Worm (Caenorhabditis elegans) whole organism, L3 larva: ENCODE results near the gene srx-80.
A peak's percentile ranks its signal among the peaks of the same experiment; 100 is the strongest.

ENCODE experiments used
- ZK546.5 ChIP-seq: sonication (generic microtip); optimal IDR thresholded peaks from 2 replicates; lab custom pipeline; 2017; ENCODE audit warnings: missing biosample characterization, missing genetic modification characterization
- ama-1 ChIP-seq: fragments of 150-350 bp; optimal IDR thresholded peaks from 2 replicates; lab custom pipeline; 2018
- ceh-16 ChIP-seq: sonication (generic microtip); optimal IDR thresholded peaks from 2 replicates; lab custom pipeline; 2017; ENCODE audit warnings: missing biosample characterization, missing genetic modification characterization
- ceh-82 ChIP-seq: fragments of 150-350 bp; optimal IDR thresholded peaks from 2 replicates; lab custom pipeline; 2014; ENCODE audit warnings: missing biosample characterization, missing genetic modification characterization
- daf-12 ChIP-seq: fragments of 150-350 bp; optimal IDR thresholded peaks from 2 replicates; lab custom pipeline; 2014; ENCODE audit warnings: missing biosample characterization, missing genetic modification reagents, missing genetic modification characterization
- egl-5 ChIP-seq: fragments of 150-350 bp; optimal IDR thresholded peaks from 2 replicates; lab custom pipeline; 2017; ENCODE audit warnings: missing biosample characterization, missing genetic modification reagents, missing genetic modification characterization, inconsistent platforms
- elt-1 ChIP-seq: fragments of 150-350 bp; optimal IDR thresholded peaks from 2 replicates; lab custom pipeline; 2014; ENCODE audit warnings: missing biosample characterization, missing genetic modification characterization
- elt-2 ChIP-seq: sonication (generic microtip); optimal IDR thresholded peaks from 2 replicates; lab custom pipeline; 2016; ENCODE audit warnings: missing genetic modification reagents, mild to moderate bottlenecking, missing genetic modification characterization, missing compliant biosample characterization
- elt-3 ChIP-seq, 3 experiments: fragments of 150-350 bp in 1 of 3; sonication (generic microtip) in 2 of 3; optimal IDR thresholded peaks; 2 replicates in 2 of 3; 4 replicates in 1 of 3; lab custom pipeline; 2014 to 2017; ENCODE audit warnings: missing biosample characterization in 3 of 3, missing genetic modification characterization in 3 of 3
- eor-1 ChIP-seq, 2 experiments: fragments of 150-350 bp; optimal IDR thresholded peaks; 2 replicates each; lab custom pipeline; 2014 to 2018; ENCODE audit warnings: missing biosample characterization in 2 of 2, missing genetic modification characterization in 2 of 2
- fkh-10 ChIP-seq: sonication (generic microtip); optimal IDR thresholded peaks from 2 replicates; lab custom pipeline; 2017; ENCODE audit warnings: missing biosample characterization, missing genetic modification reagents, missing genetic modification characterization
- fos-1 ChIP-seq: fragments of 150-350 bp; optimal IDR thresholded peaks from 2 replicates; lab custom pipeline; 2014; ENCODE audit warnings: missing biosample characterization, missing genetic modification characterization
- hmg-11 ChIP-seq: sonication (generic microtip); optimal IDR thresholded peaks from 2 replicates; lab custom pipeline; 2016; ENCODE audit warnings: missing genetic modification characterization, missing compliant biosample characterization
- jun-1 ChIP-seq: fragments of 150-350 bp; optimal IDR thresholded peaks from 2 replicates; lab custom pipeline; 2014; ENCODE audit warnings: missing biosample characterization, missing genetic modification reagents, missing genetic modification characterization
- lin-15B ChIP-seq: fragments of 150-350 bp; optimal IDR thresholded peaks from 2 replicates; lab custom pipeline; 2014; ENCODE audit warnings: missing biosample characterization, missing genetic modification characterization
- lin-39 ChIP-seq: fragments of 150-350 bp; optimal IDR thresholded peaks from 2 replicates; lab custom pipeline; 2018; ENCODE audit warnings: missing biosample characterization, missing genetic modification reagents, missing genetic modification characterization
- lsy-12 ChIP-seq: sonication (generic microtip); optimal IDR thresholded peaks from 2 replicates; lab custom pipeline; 2016; ENCODE audit warnings: mild to moderate bottlenecking, missing genetic modification characterization, missing compliant biosample characterization
- mdl-1 ChIP-seq: fragments of 150-350 bp; optimal IDR thresholded peaks from 2 replicates; lab custom pipeline; 2014; ENCODE audit warnings: missing biosample characterization, missing genetic modification characterization
- mml-1 ChIP-seq: fragments of 150-350 bp; sonication (generic microtip); optimal IDR thresholded peaks from 3 replicates; lab custom pipeline; 2014; ENCODE audit warnings: missing biosample characterization, missing genetic modification characterization
- nfya-1 ChIP-seq: sonication (generic microtip); optimal IDR thresholded peaks from 2 replicates; lab custom pipeline; 2017; ENCODE audit warnings: missing genetic modification characterization, mild to moderate bottlenecking, missing compliant biosample characterization, antibody characterized with exemption, moderate library complexity; ENCODE audit not compliant: insufficient read depth
- nhr-11 ChIP-seq: fragments of 150-350 bp; optimal IDR thresholded peaks from 2 replicates; lab custom pipeline; 2014; ENCODE audit warnings: missing biosample characterization, missing genetic modification characterization
- nhr-12 ChIP-seq: fragments of 150-350 bp; optimal IDR thresholded peaks from 2 replicates; lab custom pipeline; 2014; ENCODE audit warnings: missing biosample characterization, missing genetic modification characterization
- nhr-25 ChIP-seq: sonication (generic microtip); optimal IDR thresholded peaks from 2 replicates; lab custom pipeline; 2017; ENCODE audit warnings: missing biosample characterization, missing genetic modification characterization
- nhr-28 ChIP-seq: fragments of 150-350 bp; optimal IDR thresholded peaks from 2 replicates; lab custom pipeline; 2014; ENCODE audit warnings: missing biosample characterization, missing genetic modification characterization
- nhr-43 ChIP-seq: sonication (generic microtip); optimal IDR thresholded peaks from 2 replicates; lab custom pipeline; 2016; ENCODE audit warnings: mild to moderate bottlenecking, missing genetic modification characterization, missing compliant biosample characterization; ENCODE audit not compliant: poor library complexity, severe bottlenecking
- nhr-67 ChIP-seq: fragments of 150-350 bp; optimal IDR thresholded peaks from 2 replicates; lab custom pipeline; 2014; ENCODE audit warnings: missing biosample characterization, missing genetic modification characterization
- nhr-76 ChIP-seq: fragments of 150-350 bp; sonication (generic microtip); optimal IDR thresholded peaks from 5 replicates; lab custom pipeline; 2014; ENCODE audit warnings: missing biosample characterization, missing genetic modification characterization
- pha-4 ChIP-seq: fragments of 150-350 bp; optimal IDR thresholded peaks from 2 replicates; lab custom pipeline; 2014; ENCODE audit warnings: missing biosample characterization, missing genetic modification reagents, missing genetic modification characterization
- pqm-1 ChIP-seq: fragments of 150-350 bp; optimal IDR thresholded peaks from 2 replicates; lab custom pipeline; 2017; ENCODE audit warnings: missing biosample characterization, missing genetic modification characterization, inconsistent platforms
- sea-2 ChIP-seq: fragments of 150-350 bp; sonication (generic microtip); optimal IDR thresholded peaks from 4 replicates; lab custom pipeline; 2014; ENCODE audit warnings: missing biosample characterization, missing genetic modification reagents, missing genetic modification characterization
- skn-1 ChIP-seq: fragments of 150-350 bp; optimal IDR thresholded peaks from 2 replicates; lab custom pipeline; 2014; ENCODE audit warnings: missing biosample characterization, missing genetic modification characterization
- snpc-4 ChIP-seq: fragments of 150-350 bp; optimal IDR thresholded peaks from 2 replicates; lab custom pipeline; 2014; ENCODE audit warnings: missing biosample characterization, missing genetic modification characterization
- tbx-2 ChIP-seq: sonication (generic microtip); optimal IDR thresholded peaks from 2 replicates; lab custom pipeline; 2016; ENCODE audit warnings: mild to moderate bottlenecking, missing genetic modification characterization, missing compliant biosample characterization
- unc-62 ChIP-seq: fragments of 150-350 bp; sonication (generic microtip); optimal IDR thresholded peaks from 4 replicates; lab custom pipeline; 2014; ENCODE audit warnings: missing biosample characterization, missing genetic modification reagents, missing genetic modification characterization
- zag-1 ChIP-seq: fragments of 150-350 bp; optimal IDR thresholded peaks from 2 replicates; lab custom pipeline; 2014; ENCODE audit warnings: missing biosample characterization, missing genetic modification characterization
- ztf-11 ChIP-seq: fragments of 150-350 bp; optimal IDR thresholded peaks from 2 replicates; lab custom pipeline; 2014; ENCODE audit warnings: missing biosample characterization, missing genetic modification characterization
- ztf-4 ChIP-seq: fragments of 150-350 bp; optimal IDR thresholded peaks from 2 replicates; lab custom pipeline; 2014; ENCODE audit warnings: missing biosample characterization, missing genetic modification characterization

The srx-80 gene

DNA sequence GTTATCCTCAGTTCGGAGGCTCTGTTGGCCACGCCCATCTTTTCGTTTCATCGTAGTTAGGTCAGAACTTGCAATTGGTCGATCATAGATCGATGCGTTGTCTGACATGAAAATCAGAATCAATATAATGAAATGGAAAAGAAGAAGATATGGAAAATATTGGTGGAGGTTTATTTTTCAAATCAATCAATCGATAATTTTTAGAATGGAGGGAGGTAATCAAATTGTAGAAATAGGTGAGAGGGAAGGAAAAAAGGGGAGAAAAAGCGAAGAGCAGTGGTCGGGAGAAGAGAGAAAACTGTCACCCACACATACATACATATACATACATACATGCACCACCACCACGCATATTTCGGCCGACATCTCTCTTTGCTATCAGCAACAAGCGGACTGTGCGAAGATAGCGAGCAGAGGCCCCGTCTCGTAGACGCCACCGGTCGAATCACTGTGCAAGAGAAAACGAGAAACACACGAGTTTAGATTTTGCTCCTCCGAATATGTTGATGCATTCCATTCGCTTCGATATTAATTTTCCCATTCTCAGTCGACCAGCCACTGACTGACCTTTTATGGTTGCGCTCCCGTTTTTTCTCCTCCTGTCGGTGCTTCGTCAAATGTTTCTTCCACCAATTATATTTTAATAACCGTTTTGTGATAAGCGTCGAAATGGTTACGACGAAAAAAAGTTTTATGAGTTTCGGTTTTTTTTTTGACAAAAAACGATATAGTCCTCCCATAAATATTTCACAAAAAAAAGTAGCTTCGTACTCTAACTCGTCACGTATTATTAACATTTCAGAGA, 35.9 kb downstream of the srx-80 start, which contains the start of gene F35B12.10:
Gene F35B12.10, minus strand, starts transcription at position 51 of the 805 bp plus-strand sequence.
- TF ChIP-seq jun-1 = no peak
- no peak for TF ChIP-seq lin-15B
- peak; percentile 59 for TF ChIP-seq pqm-1 (tag; lab: Kevin White, UChicago)
- peak; percentile 92 for TF ChIP-seq elt-2 (tag; lab: Kevin White, UChicago)
- TF ChIP-seq eor-1 (tag; optimal IDR thresholded peaks at IDR 0.05; lab: Kevin White, UChicago) = no peak

DNA sequence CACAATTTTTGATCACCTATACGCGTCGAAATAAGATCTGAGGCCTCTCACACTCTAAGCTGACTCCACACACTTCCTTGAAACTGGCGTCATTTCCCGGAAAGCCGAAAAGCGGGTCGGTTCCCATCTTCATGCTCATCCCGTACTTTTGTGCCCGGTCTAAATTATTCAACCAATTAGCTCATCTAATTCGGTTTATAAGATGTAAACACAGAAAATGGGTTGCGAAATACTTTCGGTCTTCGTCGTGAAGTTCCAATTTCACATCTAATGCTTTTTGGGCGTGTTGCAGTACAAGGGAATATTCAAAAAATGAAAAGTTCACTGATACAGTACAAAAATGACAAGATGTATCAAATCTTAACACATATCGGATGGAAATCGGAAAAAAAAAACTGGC, 37.6 kb downstream of the srx-80 start:
- no peak for TF ChIP-seq hmg-11
- TF ChIP-seq ceh-16 (tag; lab: Kevin White, UChicago) = no peak
- TF ChIP-seq ZK546.5 (tag; lab: Kevin White, UChicago) = no peak
- no peak for TF ChIP-seq pqm-1 (tag; lab: Kevin White, UChicago)
- TF ChIP-seq lin-15B = no peak
- no peak for TF ChIP-seq zag-1 (tag; lab: Kevin White, UChicago)
- TF ChIP-seq ztf-4 (tag; lab: Kevin White, UChicago) = no peak
- no peak for TF ChIP-seq nhr-43
- no peak for TF ChIP-seq tbx-2 (tag; lab: Kevin White, UChicago)
- no peak for TF ChIP-seq fos-1 (tag; lab: Kevin White, UChicago)
- TF ChIP-seq egl-5 (tag; lab: Kevin White, UChicago) = no peak
- TF ChIP-seq unc-62 = no peak
- TF ChIP-seq elt-2 (tag; lab: Kevin White, UChicago) = no peak
- no peak for TF ChIP-seq sea-2 (GFP tag; lab: Kevin White, UChicago)
- TF ChIP-seq pha-4 (tag; lab: Kevin White, UChicago) = no peak
- TF ChIP-seq nhr-28 (tag; lab: Kevin White, UChicago) = no peak
- TF ChIP-seq nhr-25 (tag; lab: Kevin White, UChicago) = no peak
- TF ChIP-seq skn-1 = no peak
- TF ChIP-seq, all 47 proteins: peak for 0

DNA sequence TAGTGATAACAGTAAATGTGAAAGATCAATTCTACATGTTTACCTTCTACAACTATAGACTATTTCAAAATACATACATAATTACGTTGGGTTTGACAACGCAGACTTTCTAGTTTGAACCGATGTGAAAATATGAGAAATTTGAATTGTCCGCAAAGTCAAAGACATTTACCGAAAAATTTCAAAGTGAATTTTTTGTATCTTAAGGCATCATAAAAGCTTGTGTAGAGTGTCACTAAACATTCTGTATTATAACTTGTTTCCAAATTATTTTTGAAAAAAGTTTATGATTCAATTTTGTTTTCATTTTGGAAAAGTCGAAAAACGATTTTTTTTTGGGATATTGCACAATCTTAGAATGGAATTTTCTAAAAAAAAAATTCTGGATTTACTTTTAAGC, 42.1 kb downstream of the srx-80 start:
- no peak for TF ChIP-seq mml-1 (tag; lab: Kevin White, UChicago)
- TF ChIP-seq nhr-76 (tag; lab: Kevin White, UChicago) = no peak
- TF ChIP-seq ztf-11 (tag; lab: Kevin White, UChicago) = no peak
- no peak for TF ChIP-seq tbx-2 (tag; lab: Kevin White, UChicago)
- TF ChIP-seq nhr-25 (tag; lab: Kevin White, UChicago) = no peak
- TF ChIP-seq sea-2 (GFP tag; lab: Kevin White, UChicago) = no peak
- no peak for TF ChIP-seq ceh-16 (tag; lab: Kevin White, UChicago)
- no peak for TF ChIP-seq ama-1 (lab: Kevin White, UChicago)
- TF ChIP-seq, all 47 proteins: peak for 0

DNA sequence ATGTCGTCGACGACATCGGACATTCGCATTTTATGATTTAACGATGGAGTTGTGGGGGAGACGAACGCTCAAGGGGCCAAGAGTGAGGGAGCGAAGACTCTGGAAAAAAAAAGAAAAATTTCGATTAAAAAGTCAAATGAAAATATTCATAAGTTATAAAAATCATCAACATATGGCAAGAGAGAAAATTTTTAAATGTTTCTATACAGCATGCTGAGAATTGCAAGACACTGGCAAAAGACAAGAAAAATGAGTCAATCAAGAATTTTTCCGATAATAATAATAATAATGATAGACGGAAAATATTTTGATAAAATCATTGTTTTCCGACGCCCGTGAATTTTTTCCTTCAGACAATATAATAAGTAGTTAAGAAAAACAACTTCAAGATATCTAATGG, 43.7 kb downstream of the srx-80 start, which contains the start of gene sipa-1:
Gene sipa-1, minus strand, starts transcription at position 101 of the 400 bp plus-strand sequence.
- TF ChIP-seq ceh-82 (tag; lab: Kevin White, UChicago) = no peak
- TF ChIP-seq daf-12 (tag; lab: Kevin White, UChicago) = no peak
- no peak for TF ChIP-seq tbx-2 (tag; lab: Kevin White, UChicago)
- no peak for TF ChIP-seq elt-3 (tag; optimal IDR thresholded peaks at IDR 0.05; lab: Kevin White, UChicago)
- no peak for TF ChIP-seq pha-4 (tag; lab: Kevin White, UChicago)
- no peak for TF ChIP-seq nhr-67 (tag; lab: Kevin White, UChicago)
- no peak for TF ChIP-seq pqm-1 (tag; lab: Kevin White, UChicago)

DNA sequence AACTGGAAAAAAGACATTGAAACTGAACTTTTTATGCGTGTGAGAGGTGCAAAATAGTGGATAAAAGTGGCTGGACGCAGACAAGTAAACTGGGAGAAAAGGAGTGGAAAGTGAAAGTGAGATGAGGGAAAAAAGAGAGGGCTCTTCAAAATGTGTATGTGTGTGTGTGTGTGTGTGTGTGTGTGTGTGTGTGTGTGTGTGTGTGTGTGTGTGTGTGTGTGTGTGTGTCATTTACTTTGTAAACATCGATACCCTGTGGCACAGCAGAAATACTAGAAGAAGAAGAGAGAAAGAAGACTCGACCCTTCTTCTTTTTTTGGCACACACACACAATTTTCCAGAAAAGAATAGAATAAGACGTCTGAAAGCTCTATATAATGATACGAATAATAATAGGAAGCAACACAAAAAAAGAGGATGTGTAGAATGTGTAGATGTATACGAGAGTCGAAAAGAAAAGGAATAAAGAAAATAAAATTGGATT, 45.1 kb downstream of the srx-80 start:
- TF ChIP-seq elt-2 (tag; lab: Kevin White, UChicago) (no peak), jun-1 (peak; percentile 38), fkh-10 (GFP tag; lab: Kevin White, UChicago) (no peak), ztf-11 (tag; lab: Kevin White, UChicago) (no peak), nhr-12 (tag; lab: Kevin White, UChicago) (no peak), lsy-12 (tag; lab: Kevin White, UChicago) (peak; percentile 51), pha-4 (tag; lab: Kevin White, UChicago) (peak; percentile 83), elt-1 (no peak), nhr-11 (tag; lab: Kevin White, UChicago) (peak; percentile 65), mdl-1 (peak; percentile 18), snpc-4 (tag; lab: Kevin White, UChicago) (peak; percentile 30), hmg-11 (peak; percentile 6), nfya-1 (peak; percentile 73), lin-39 (tag; lab: Kevin White, UChicago) (peak; percentile 56), nhr-25 (tag; lab: Kevin White, UChicago) (no peak), elt-3 (tag; optimal IDR thresholded peaks at IDR 0.05; lab: Kevin White, UChicago) (no peak), egl-5 (tag; lab: Kevin White, UChicago) (peak; percentile 75)
